Worm (Caenorhabditis elegans) whole organism, L2 larva: Measurements from ENCODE around the gene vps-39.

Experiments used
- C34F6.9 ChIP-seq: fragments of 150-350 bp; optimal IDR thresholded peaks from 2 replicates; lab custom pipeline; 2014; ENCODE audit warnings: missing biosample characterization, missing genetic modification characterization
- R02D3.7 ChIP-seq: fragments of 150-350 bp; optimal IDR thresholded peaks from 2 replicates; lab custom pipeline; 2014; ENCODE audit warnings: missing biosample characterization, missing genetic modification characterization
- Y55F3AM.14 ChIP-seq: fragments of 200-800 bp; sonication (Bioruptor generic); optimal IDR thresholded peaks from 2 replicates; lab custom pipeline; 2018; ENCODE audit warnings: mild to moderate bottlenecking, missing genetic modification characterization, missing compliant biosample characterization
- ZK546.5 ChIP-seq: sonication (generic microtip); optimal IDR thresholded peaks from 2 replicates; lab custom pipeline; 2017; ENCODE audit warnings: missing biosample characterization, missing genetic modification characterization
- alr-1 ChIP-seq: fragments of 150-350 bp; optimal IDR thresholded peaks from 2 replicates; lab custom pipeline; 2014; ENCODE audit warnings: missing biosample characterization, missing genetic modification characterization
- aly-2 ChIP-seq: fragments of 150-350 bp; optimal IDR thresholded peaks from 2 replicates; lab custom pipeline; 2014; ENCODE audit warnings: missing biosample characterization, missing genetic modification characterization
- ama-1 ChIP-seq: fragments of 150-350 bp; optimal IDR thresholded peaks from 2 replicates; lab custom pipeline; 2018; ENCODE audit warnings: inconsistent platforms
- ceh-82 ChIP-seq: fragments of 150-350 bp; optimal IDR thresholded peaks from 2 replicates; lab custom pipeline; 2014; ENCODE audit warnings: missing biosample characterization, missing genetic modification characterization
- crh-2 ChIP-seq: sonication (generic microtip); optimal IDR thresholded peaks from 2 replicates; lab custom pipeline; 2017; ENCODE audit warnings: missing biosample characterization, missing genetic modification characterization
- dmd-4 ChIP-seq: sonication (generic microtip); optimal IDR thresholded peaks from 2 replicates; lab custom pipeline; 2017; ENCODE audit warnings: missing biosample characterization, missing genetic modification characterization
- egl-27 ChIP-seq: sonication (generic microtip); optimal IDR thresholded peaks from 3 replicates; lab custom pipeline; 2017; ENCODE audit warnings: missing biosample characterization, missing genetic modification reagents, missing genetic modification characterization
- elt-1 ChIP-seq: fragments of 150-350 bp; optimal IDR thresholded peaks from 2 replicates; lab custom pipeline; 2014; ENCODE audit warnings: missing biosample characterization, missing genetic modification characterization
- fos-1 ChIP-seq: fragments of 150-350 bp; optimal IDR thresholded peaks from 2 replicates; lab custom pipeline; 2014; ENCODE audit warnings: missing biosample characterization, missing genetic modification characterization
- gmeb-1 ChIP-seq: fragments of 150-350 bp; optimal IDR thresholded peaks from 2 replicates; lab custom pipeline; 2014; ENCODE audit warnings: missing biosample characterization, missing genetic modification characterization
- lin-13 ChIP-seq: fragments of 150-350 bp; optimal IDR thresholded peaks from 2 replicates; lab custom pipeline; 2014; ENCODE audit warnings: missing biosample characterization, missing genetic modification reagents, missing genetic modification characterization
- lin-39 ChIP-seq: fragments of 150-350 bp; optimal IDR thresholded peaks from 2 replicates; lab custom pipeline; 2014; ENCODE audit warnings: missing biosample characterization, missing genetic modification reagents, missing genetic modification characterization
- lsy-2 ChIP-seq, 2 experiments: fragments of 150-350 bp in 1 of 2; sonication (generic microtip) in 1 of 2; optimal IDR thresholded peaks; 2 replicates each; lab custom pipeline; 2014 to 2017; ENCODE audit warnings: missing biosample characterization in 2 of 2, missing genetic modification characterization in 2 of 2
- mab-5 ChIP-seq: fragments of 150-350 bp; optimal IDR thresholded peaks from 2 replicates; lab custom pipeline; 2014; ENCODE audit warnings: missing biosample characterization, missing genetic modification characterization
- mbf-1 ChIP-seq: sonication (generic microtip); optimal IDR thresholded peaks from 2 replicates; lab custom pipeline; 2017; ENCODE audit warnings: missing biosample characterization, missing genetic modification characterization
- mdl-1 ChIP-seq, 2 experiments: fragments of 150-350 bp in 1 of 2; sonication (generic microtip) in 1 of 2; optimal IDR thresholded peaks; 2 replicates each; lab custom pipeline; 2017; ENCODE audit warnings: missing biosample characterization in 2 of 2, missing genetic modification characterization in 2 of 2
- nhr-10 ChIP-seq: sonication (generic microtip); optimal IDR thresholded peaks from 2 replicates; lab custom pipeline; 2017; ENCODE audit warnings: missing biosample characterization, missing genetic modification characterization
- nhr-11 ChIP-seq: fragments of 150-350 bp; optimal IDR thresholded peaks from 2 replicates; lab custom pipeline; 2014; ENCODE audit warnings: missing biosample characterization, missing genetic modification characterization
- nhr-12 ChIP-seq: fragments of 150-350 bp; optimal IDR thresholded peaks from 2 replicates; lab custom pipeline; 2014; ENCODE audit warnings: missing biosample characterization, missing genetic modification characterization
- nhr-129 ChIP-seq: fragments of 150-350 bp; optimal IDR thresholded peaks from 2 replicates; lab custom pipeline; 2014; ENCODE audit warnings: missing biosample characterization, missing genetic modification characterization
- nhr-21 ChIP-seq: fragments of 150-350 bp; optimal IDR thresholded peaks from 2 replicates; lab custom pipeline; 2014; ENCODE audit warnings: missing biosample characterization, missing genetic modification characterization
- nhr-23 ChIP-seq: fragments of 150-350 bp; optimal IDR thresholded peaks from 2 replicates; lab custom pipeline; 2014; ENCODE audit warnings: missing biosample characterization, missing genetic modification reagents, missing genetic modification characterization
- nhr-237 ChIP-seq: fragments of 150-350 bp; optimal IDR thresholded peaks from 2 replicates; lab custom pipeline; 2014; ENCODE audit warnings: missing biosample characterization, missing genetic modification characterization
- nhr-25 ChIP-seq: fragments of 150-350 bp; sonication (generic microtip); optimal IDR thresholded peaks from 3 replicates; lab custom pipeline; 2014; ENCODE audit warnings: missing biosample characterization, missing genetic modification characterization
- nhr-6 ChIP-seq: fragments of 150-350 bp; optimal IDR thresholded peaks from 2 replicates; lab custom pipeline; 2014; ENCODE audit warnings: missing biosample characterization, missing genetic modification characterization
- nhr-77 ChIP-seq: fragments of 150-350 bp; optimal IDR thresholded peaks from 2 replicates; lab custom pipeline; 2014; ENCODE audit warnings: missing biosample characterization, missing genetic modification characterization
- sma-3 ChIP-seq: sonication (generic microtip); optimal IDR thresholded peaks from 2 replicates; lab custom pipeline; 2016; ENCODE audit warnings: missing genetic modification reagents, missing genetic modification characterization, missing compliant biosample characterization
- snpc-4 ChIP-seq: fragments of 150-350 bp; optimal IDR thresholded peaks from 2 replicates; lab custom pipeline; 2014; ENCODE audit warnings: missing biosample characterization, missing genetic modification characterization
- unc-39 ChIP-seq: fragments of 150-350 bp; optimal IDR thresholded peaks from 2 replicates; lab custom pipeline; 2014; ENCODE audit warnings: missing biosample characterization, missing genetic modification characterization
- unc-55 ChIP-seq: fragments of 150-350 bp; sonication (generic microtip); optimal IDR thresholded peaks from 3 replicates; lab custom pipeline; 2014; ENCODE audit warnings: missing biosample characterization, missing genetic modification reagents, missing genetic modification characterization
- unc-62 ChIP-seq: fragments of 150-350 bp; optimal IDR thresholded peaks from 2 replicates; lab custom pipeline; 2014; ENCODE audit warnings: missing biosample characterization, missing genetic modification reagents, missing genetic modification characterization
- zag-1 ChIP-seq: fragments of 150-350 bp; optimal IDR thresholded peaks from 2 replicates; lab custom pipeline; 2014; ENCODE audit warnings: missing biosample characterization, missing genetic modification characterization
- ztf-1 ChIP-seq: fragments of 200-800 bp; sonication (Bioruptor generic); conservative IDR thresholded peaks from 2 replicates; pipeline ENCODE4 v1.3.6; 2022; ENCODE audit warnings: missing genetic modification characterization, missing compliant biosample characterization

vps-39 gene

DNA sequence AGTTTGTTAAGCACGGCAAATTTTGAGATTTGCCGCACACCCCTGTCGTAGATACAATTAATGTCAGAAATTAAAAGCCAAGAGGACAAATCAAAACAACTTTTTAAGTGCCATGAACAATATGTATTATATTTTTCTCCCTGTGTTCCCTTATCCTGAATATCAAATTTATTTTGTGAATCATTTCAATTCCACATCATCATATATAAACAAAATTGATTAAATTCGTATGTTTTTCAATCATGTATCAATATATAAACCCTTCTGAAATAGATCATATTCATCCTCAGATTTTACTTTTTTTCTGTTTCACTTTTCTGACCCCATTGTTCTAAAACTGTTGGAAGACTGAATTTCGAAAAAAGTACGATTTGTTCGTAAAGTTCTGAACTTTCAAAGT lies 36.0 kb upstream of the vps-39 start, which contains the start of gene D1086.11:
Gene D1086.11 (plus strand): TSS at position 301 of the 400 bp plus-strand sequence.
- TF ChIP-seq gmeb-1 (tag; lab: Kevin White, UChicago) (no peak), lin-13 (no peak), nhr-77 (no peak)

DNA sequence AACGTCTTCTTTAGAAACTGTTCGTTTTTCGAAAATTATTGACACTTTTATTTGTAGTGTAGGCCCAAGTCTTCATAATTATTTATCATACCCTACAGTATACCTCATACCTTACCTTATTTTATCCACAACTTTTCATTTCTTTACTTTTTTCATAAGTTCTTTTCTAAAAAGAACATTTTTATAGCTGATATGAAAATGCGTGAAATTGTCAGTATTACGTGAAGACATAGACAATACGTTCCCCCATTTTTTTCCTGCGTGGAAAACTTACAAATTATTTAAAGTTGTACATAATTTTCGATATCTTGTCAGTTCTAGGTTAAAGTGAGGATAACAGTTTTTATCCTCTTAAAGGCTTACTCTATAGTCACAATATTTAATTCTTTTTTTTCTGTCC lies 31.7 kb upstream of the vps-39 start:
- no peak for TF ChIP-seq nhr-25 (tag; lab: Kevin White, UChicago)
- TF ChIP-seq fos-1 (tag; lab: Kevin White, UChicago), result no peak
- no peak for TF ChIP-seq unc-39 (tag; lab: Kevin White, UChicago)
- TF ChIP-seq mbf-1 (tag; lab: Kevin White, UChicago), result no peak
- no peak for TF ChIP-seq elt-1 (tag; lab: Kevin White, UChicago)
- no peak for TF ChIP-seq unc-55 (GFP tag; lab: Kevin White, UChicago)
- TF ChIP-seq snpc-4 (tag; lab: Kevin White, UChicago), result no peak
- TF ChIP-seq lin-13, result no peak

DNA sequence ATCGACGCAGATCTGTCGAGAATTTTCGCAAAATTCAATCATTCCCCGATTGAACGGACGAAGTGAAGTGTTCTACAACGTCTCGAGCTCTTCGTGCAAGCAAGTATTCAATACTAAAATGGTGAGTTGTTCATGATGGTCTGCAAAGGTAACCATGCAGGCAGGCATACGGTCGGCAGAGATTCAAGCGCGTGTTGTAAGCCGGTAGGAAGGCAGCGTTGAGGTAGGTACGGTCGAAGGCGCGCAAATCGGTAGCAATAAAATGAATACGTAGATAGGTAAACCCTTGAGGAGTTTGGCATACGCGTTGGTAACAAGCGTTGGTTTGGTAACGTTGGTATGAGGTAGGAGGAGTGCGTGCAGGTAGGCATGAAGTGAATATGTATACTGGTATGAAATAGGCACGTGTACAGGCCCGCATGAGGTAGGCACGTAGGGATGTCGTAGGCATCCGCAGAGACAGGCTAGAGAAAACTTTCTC lies 29.7 kb upstream of the vps-39 start, which contains the start of gene D1086.17:
Gene D1086.17 (plus strand): TSS at position 51 of the 481 bp plus-strand sequence.
- no peak for TF ChIP-seq nhr-237
- no peak for TF ChIP-seq ceh-82
- no peak for TF ChIP-seq C34F6.9 (tag; lab: Kevin White, UChicago)
- TF ChIP-seq sma-3 (GFP tag; lab: Kevin White, UChicago), result no peak
- no peak for TF ChIP-seq crh-2 (tag; lab: Kevin White, UChicago)
- no peak for TF ChIP-seq dmd-4 (tag; lab: Kevin White, UChicago)
- no peak for TF ChIP-seq zag-1
- TF ChIP-seq nhr-23, result no peak
- no peak for TF ChIP-seq lin-39 (tag; lab: Kevin White, UChicago)
- no peak for TF ChIP-seq mdl-1 (tag; optimal IDR thresholded peaks at IDR 0.05; lab: Kevin White, UChicago)
- TF ChIP-seq R02D3.7 (tag; lab: Kevin White, UChicago), result no peak
- TF ChIP-seq ztf-1 (GFP tag; lab: Robert Waterston, UW), result no peak
- TF ChIP-seq, all 48 proteins: peak for 0

DNA sequence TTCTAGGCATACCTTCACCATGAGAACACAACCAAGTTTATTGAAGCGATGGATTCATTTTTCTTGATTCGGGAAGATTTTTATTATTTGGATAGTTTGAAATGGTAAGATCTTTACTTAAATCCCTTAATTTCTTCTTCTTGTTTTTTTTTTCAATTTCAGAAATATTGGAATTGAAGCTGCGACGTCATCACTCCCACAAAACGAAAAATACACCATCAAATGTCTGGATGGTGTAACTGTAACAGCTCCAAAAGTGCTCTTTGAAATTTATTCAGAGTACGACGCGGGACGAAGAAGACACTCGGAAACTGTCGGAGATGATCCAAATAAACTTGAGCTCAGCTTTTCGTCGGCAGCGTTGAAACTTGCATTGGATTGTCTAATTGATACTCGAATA lies 26.2 kb upstream of the vps-39 start, which contains the start of gene D1086.21:
Gene D1086.21 (plus strand): TSS at position 301 of the 400 bp plus-strand sequence.
- TF ChIP-seq mab-5 (tag; lab: Kevin White, UChicago) (no peak), ZK546.5 (no peak), lin-39 (tag; lab: Kevin White, UChicago) (no peak), mdl-1 (tag; optimal IDR thresholded peaks at IDR 0.05; lab: Kevin White, UChicago) (no peak), nhr-10 (no peak), egl-27 (tag; lab: Kevin White, UChicago) (no peak), nhr-129 (tag; lab: Kevin White, UChicago) (no peak), alr-1 (no peak), nhr-11 (tag; lab: Kevin White, UChicago) (no peak), unc-55 (GFP tag; lab: Kevin White, UChicago) (no peak), unc-62 (no peak), gmeb-1 (tag; lab: Kevin White, UChicago) (no peak), nhr-25 (tag; lab: Kevin White, UChicago) (no peak), snpc-4 (tag; lab: Kevin White, UChicago) (no peak), nhr-77 (no peak)

DNA sequence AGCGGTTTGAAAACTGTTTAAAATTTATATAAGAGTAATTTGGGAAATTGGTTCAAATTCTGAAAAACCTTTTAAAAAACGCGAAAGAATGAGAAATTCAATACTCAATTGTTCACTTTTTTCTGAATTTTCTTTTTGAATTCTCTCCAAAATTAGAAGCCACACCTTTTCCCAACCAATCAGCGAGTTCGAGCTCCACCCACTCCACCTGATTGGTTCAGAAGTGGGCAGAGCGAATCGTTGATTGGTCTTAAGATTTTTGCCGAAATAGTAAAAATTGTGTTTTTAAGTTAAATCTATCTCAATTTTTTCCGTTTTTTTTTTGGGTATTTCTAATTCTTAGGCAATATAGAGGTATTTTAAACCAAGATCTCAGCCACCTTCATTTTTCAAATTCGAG lies 25.8 kb upstream of the vps-39 start:
- no peak for TF ChIP-seq lsy-2 (tag; optimal IDR thresholded peaks at IDR 0.05; lab: Kevin White, UChicago)
- TF ChIP-seq, all 48 proteins: peak for 0

DNA sequence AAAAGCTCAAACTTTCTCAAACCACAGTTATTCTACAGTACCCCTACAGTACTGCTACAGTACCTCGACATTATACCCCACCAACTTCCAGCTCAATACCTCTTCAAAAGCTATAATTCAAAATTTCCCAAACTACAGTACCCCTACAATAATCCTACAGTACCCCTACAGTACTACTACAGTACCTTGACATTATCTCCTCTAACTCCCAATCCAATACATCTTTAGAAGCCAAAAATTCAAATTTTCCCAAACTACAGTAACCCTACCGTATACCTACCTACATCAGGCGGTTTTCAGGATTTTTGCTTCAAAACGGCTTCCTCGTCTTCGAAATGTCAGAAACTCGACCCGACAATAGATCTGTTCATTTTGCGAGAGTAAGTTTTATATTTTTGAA lies 19.4 kb upstream of the vps-39 start, which contains the start of gene F58D12.3:
Gene F58D12.3 (plus strand): TSS at position 301 of the 400 bp plus-strand sequence.
- TF ChIP-seq lsy-2 (tag; optimal IDR thresholded peaks at IDR 0.05; lab: Kevin White, UChicago), result no peak
- no peak for TF ChIP-seq nhr-237
- no peak for TF ChIP-seq mab-5 (tag; lab: Kevin White, UChicago)
- TF ChIP-seq nhr-12 (tag; lab: Kevin White, UChicago), result no peak
- no peak for TF ChIP-seq nhr-21
- no peak for TF ChIP-seq nhr-6 (tag; lab: Kevin White, UChicago)
- no peak for TF ChIP-seq nhr-129 (tag; lab: Kevin White, UChicago)
- TF ChIP-seq gmeb-1 (tag; lab: Kevin White, UChicago), result no peak
- TF ChIP-seq dmd-4 (tag; lab: Kevin White, UChicago), result no peak
- no peak for TF ChIP-seq Y55F3AM.14 (GFP tag; lab: Kevin White, UChicago)
- no peak for TF ChIP-seq ceh-82
- no peak for TF ChIP-seq lin-39 (tag; lab: Kevin White, UChicago)
- no peak for TF ChIP-seq nhr-25 (tag; lab: Kevin White, UChicago)
- TF ChIP-seq ama-1 (lab: Kevin White, UChicago), result no peak
- no peak for TF ChIP-seq aly-2 (tag; lab: Kevin White, UChicago)
- no peak for TF ChIP-seq nhr-10
